Fruit fly (Drosophila melanogaster) whole organism, wandering third instar larva: ENCODE results near the gene CG4783.

ENCODE experiments used
- Abd-B ChIP-seq: fragments of >200 bp; optimal IDR thresholded peaks from 2 replicates; lab custom pipeline; 2017; ENCODE audit warnings: missing biosample characterization, missing genetic modification characterization
- CG32264 ChIP-seq: fragments of 200-800 bp; sonication (Bioruptor generic); optimal IDR thresholded peaks from 2 replicates; lab custom pipeline; 2016; ENCODE audit warnings: missing biosample characterization, missing genetic modification characterization
- CG9705 ChIP-seq: fragments of 200-800 bp; sonication (Bioruptor generic); optimal IDR thresholded peaks from 2 replicates; lab custom pipeline; 2018; ENCODE audit warnings: missing biosample characterization, mild to moderate bottlenecking, missing genetic modification characterization
- CrebA ChIP-seq: fragments of 200-800 bp; sonication (Bioruptor generic); optimal IDR thresholded peaks from 2 replicates; lab custom pipeline; 2016; ENCODE audit warnings: missing biosample characterization, mild to moderate bottlenecking, missing genetic modification characterization, borderline replicate concordance
- Dfd ChIP-seq: fragments of >200 bp; optimal IDR thresholded peaks from 2 replicates; lab custom pipeline; 2017; ENCODE audit warnings: missing biosample characterization, missing genetic modification characterization
- Dif ChIP-seq: fragments of 200-275, 200-300 bp; sonication (Bioruptor generic); optimal IDR thresholded peaks from 2 replicates; lab custom pipeline; 2018; ENCODE audit warnings: missing biosample characterization, missing genetic modification characterization; ENCODE audit not compliant: partially characterized antibody
- GATAd ChIP-seq: sonication (Bioruptor generic); optimal IDR thresholded peaks from 2 replicates; lab custom pipeline; 2016; ENCODE audit warnings: missing biosample characterization, missing genetic modification characterization
- HLH106 ChIP-seq: fragments of 200-800 bp; optimal IDR thresholded peaks from 3 replicates; lab custom pipeline; 2019; ENCODE audit warnings: missing biosample characterization, mild to moderate bottlenecking, missing genetic modification characterization, moderate library complexity
- Hnf4 ChIP-seq: fragments of 200-800 bp; sonication (Bioruptor generic); optimal IDR thresholded peaks from 2 replicates; lab custom pipeline; 2016; ENCODE audit warnings: missing biosample characterization, mild to moderate bottlenecking, missing genetic modification characterization
- Hr78 ChIP-seq: fragments of >200 bp; optimal IDR thresholded peaks from 2 replicates; lab custom pipeline; 2017; ENCODE audit warnings: missing biosample characterization, missing genetic modification characterization
- Hr83 ChIP-seq: fragments of 200-300 bp; sonication (Bioruptor generic); optimal IDR thresholded peaks from 2 replicates; lab custom pipeline; 2016; ENCODE audit warnings: missing biosample characterization, mild to moderate bottlenecking, missing genetic modification characterization, moderate library complexity; ENCODE audit not compliant: poor library complexity, severe bottlenecking
- Jra ChIP-seq: sonication (Bioruptor generic); optimal IDR thresholded peaks from 2 replicates; lab custom pipeline; 2016; ENCODE audit warnings: missing biosample characterization, missing genetic modification characterization
- Mio ChIP-seq: sonication (Bioruptor generic); optimal IDR thresholded peaks from 2 replicates; lab custom pipeline; 2016; ENCODE audit warnings: missing biosample characterization, missing genetic modification characterization
- Myc ChIP-seq: fragments of >200 bp; optimal IDR thresholded peaks from 2 replicates; lab custom pipeline; 2017
- N ChIP-seq: fragments of >200 bp; optimal IDR thresholded peaks from 2 replicates; lab custom pipeline; 2018; ENCODE audit warnings: missing biosample characterization, missing external identifiers, missing genetic modification characterization
- OdsH ChIP-seq: fragments of 200-800 bp; sonication (Bioruptor generic); optimal IDR thresholded peaks from 2 replicates; lab custom pipeline; 2016; ENCODE audit warnings: missing biosample characterization, mild to moderate bottlenecking, missing genetic modification characterization
- Rel ChIP-seq, 2 experiments: fragments of 200-800 bp; sonication (Bioruptor generic) in 1 of 2; optimal IDR thresholded peaks; 2 replicates in 1 of 2; 3 replicates in 1 of 2; lab custom pipeline; 2016 to 2019; ENCODE audit warnings: mild to moderate bottlenecking in 2 of 2, missing biosample characterization in 2 of 2, missing genetic modification characterization in 2 of 2, moderate library complexity in 1 of 2
- Sp1 ChIP-seq: fragments of 200-800 bp; sonication (Bioruptor generic); optimal IDR thresholded peaks from 3 replicates; lab custom pipeline; 2019; ENCODE audit warnings: missing biosample characterization, mild to moderate bottlenecking, missing genetic modification characterization, moderate library complexity
- Vsx2 ChIP-seq: fragments of 200-300, 225-300 bp; sonication (Bioruptor generic); optimal IDR thresholded peaks from 2 replicates; lab custom pipeline; 2018; ENCODE audit warnings: missing biosample characterization, missing genetic modification characterization; ENCODE audit not compliant: partially characterized antibody
- br ChIP-seq: fragments of 200-800 bp; sonication (Bioruptor generic); optimal IDR thresholded peaks from 2 replicates; lab custom pipeline; 2016; ENCODE audit warnings: missing biosample characterization, missing genetic modification characterization
- brk ChIP-seq: fragments of 200-800 bp; sonication (Bioruptor generic); optimal IDR thresholded peaks from 2 replicates; lab custom pipeline; 2016; ENCODE audit warnings: missing biosample characterization, mild to moderate bottlenecking, missing genetic modification characterization
- dl ChIP-seq, 2 experiments: fragments of 175-275, 200-275 bp in 1 of 2; fragments of 200-275 bp in 1 of 2; sonication (Bioruptor generic); optimal IDR thresholded peaks; lab custom pipeline; 2018; ENCODE audit warnings: mild to moderate bottlenecking in 2 of 2, missing biosample characterization in 2 of 2, missing genetic modification characterization in 2 of 2, moderate library complexity in 2 of 2; ENCODE audit not compliant: partially characterized antibody in 2 of 2, insufficient read depth in 1 of 2
- dmrt93B ChIP-seq: fragments of 200-800 bp; sonication (Bioruptor generic); optimal IDR thresholded peaks from 2 replicates; lab custom pipeline; 2018; ENCODE audit warnings: missing biosample characterization, mild to moderate bottlenecking, missing genetic modification characterization
- dsf ChIP-seq: sonication (Bioruptor generic); optimal IDR thresholded peaks from 2 replicates; lab custom pipeline; 2016; ENCODE audit warnings: missing biosample characterization, missing genetic modification characterization, borderline replicate concordance
- ey ChIP-seq: fragments of 200-800 bp; sonication (Bioruptor generic); optimal IDR thresholded peaks from 2 replicates; lab custom pipeline; 2016; ENCODE audit warnings: missing biosample characterization, missing genetic modification characterization
- foxo ChIP-seq, 2 experiments: fragments of 200-800 bp; sonication (Bioruptor generic); optimal IDR thresholded peaks; 2 replicates in 1 of 2; 3 replicates in 1 of 2; lab custom pipeline; 2016 to 2017; ENCODE audit warnings: missing biosample characterization in 2 of 2, missing genetic modification characterization in 2 of 2
- fru ChIP-seq: fragments of 200-800 bp; sonication (Bioruptor generic); optimal IDR thresholded peaks from 3 replicates; lab custom pipeline; 2016; ENCODE audit warnings: missing biosample characterization, mild to moderate bottlenecking, missing genetic modification characterization
- h ChIP-seq: fragments of 200-800 bp; sonication (Bioruptor generic); optimal IDR thresholded peaks from 3 replicates; lab custom pipeline; 2016; ENCODE audit warnings: missing biosample characterization, mild to moderate bottlenecking, missing genetic modification characterization
- jim ChIP-seq: fragments of 175-275, 200-325 bp; sonication (Bioruptor generic); optimal IDR thresholded peaks from 2 replicates; lab custom pipeline; 2016; ENCODE audit warnings: missing biosample characterization, mild to moderate bottlenecking, missing genetic modification characterization
- lola ChIP-seq: fragments of >200 bp; optimal IDR thresholded peaks from 2 replicates; lab custom pipeline; 2017; ENCODE audit warnings: missing biosample characterization, missing genetic modification characterization
- pan ChIP-seq: fragments of >200 bp; optimal IDR thresholded peaks from 2 replicates; lab custom pipeline; 2017
- psq ChIP-seq: fragments of 200-800 bp; sonication (Bioruptor generic); optimal IDR thresholded peaks from 3 replicates; lab custom pipeline; 2017; ENCODE audit warnings: missing biosample characterization, mild to moderate bottlenecking, missing genetic modification characterization, moderate library complexity
- rgr ChIP-seq: fragments of 200-800 bp; sonication (Bioruptor generic); optimal IDR thresholded peaks from 3 replicates; lab custom pipeline; 2016; ENCODE audit warnings: missing biosample characterization, mild to moderate bottlenecking, missing genetic modification characterization
- sage ChIP-seq: fragments of 200-800 bp; sonication (Bioruptor generic); optimal IDR thresholded peaks from 2 replicates; lab custom pipeline; 2016; ENCODE audit warnings: missing biosample characterization, mild to moderate bottlenecking, missing genetic modification characterization
- sv ChIP-seq: fragments of 200-800 bp; sonication (Bioruptor generic); optimal IDR thresholded peaks from 3 replicates; lab custom pipeline; 2016; ENCODE audit warnings: missing biosample characterization, missing genetic modification characterization
- tai ChIP-seq: sonication (Bioruptor generic); optimal IDR thresholded peaks from 2 replicates; lab custom pipeline; 2016; ENCODE audit warnings: missing biosample characterization, missing genetic modification characterization
- usp ChIP-seq: fragments of >200 bp; optimal IDR thresholded peaks from 2 replicates; lab custom pipeline; 2017; ENCODE audit warnings: missing biosample characterization, missing genetic modification characterization
- woc ChIP-seq: sonication (Bioruptor generic); optimal IDR thresholded peaks from 2 replicates; lab custom pipeline; 2016; ENCODE audit warnings: missing biosample characterization, mild to moderate bottlenecking, missing genetic modification characterization

The CG4783 gene

DNA sequence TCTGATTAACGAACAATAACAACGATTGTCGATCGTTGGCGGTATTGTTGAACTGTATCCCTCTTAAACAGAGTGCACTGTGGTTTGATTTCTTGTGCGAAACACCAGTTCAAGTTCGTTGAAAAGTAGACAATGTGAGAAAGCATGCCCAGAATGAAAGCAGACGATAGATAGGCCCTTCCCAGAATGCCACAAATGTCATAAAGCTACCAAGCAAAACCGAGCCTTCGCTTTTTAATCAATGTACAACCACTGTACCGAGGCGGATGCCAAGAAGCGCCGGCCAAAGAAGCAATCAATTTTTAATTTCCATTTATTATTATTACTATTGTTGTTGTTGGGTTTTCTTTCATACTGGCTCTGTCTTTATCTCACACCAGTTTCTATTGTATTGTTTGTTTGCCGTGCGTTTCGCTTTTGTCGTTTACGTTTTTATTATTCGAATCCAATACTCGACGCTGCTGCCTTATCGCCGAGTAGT, 39.3 kb upstream of the CG4783 start:
- TF ChIP-seq tai (no peak), Hr78 (GFP tag; lab: Kevin White, UChicago) (no peak), Sp1 (peak; percentile 39), lola (GFP tag; lab: Kevin White, UChicago) (no peak), CG9705 (no peak), pan (lab: Kevin White, UChicago) (no peak), dmrt93B (GFP tag; lab: Kevin White, UChicago) (peak; percentile 44), HLH106 (tag; lab: Kevin White, UChicago) (peak; percentile 40), Rel (GFP tag; optimal IDR thresholded peaks at IDR 0.05; lab: Kevin White, UChicago) (peak; percentile 17), Rel (tag; optimal IDR thresholded peaks at IDR 0.05; lab: Kevin White, UChicago) (no peak), usp (no peak), Dfd (GFP tag; lab: Kevin White, UChicago) (no peak), Hr83 (GFP tag; lab: Kevin White, UChicago) (peak; percentile 45), psq (peak; percentile 69), Abd-B (GFP tag; lab: Kevin White, UChicago) (no peak), brk (peak; percentile 75), sage (GFP tag; lab: Kevin White, UChicago) (peak; percentile 40), N (GFP tag; lab: Kevin White, UChicago) (no peak), Mio (GFP tag; lab: Kevin White, UChicago) (no peak), CrebA (GFP tag; lab: Kevin White, UChicago) (no peak), dsf (GFP tag; lab: Kevin White, UChicago) (peak; percentile 23), h (GFP tag; lab: Kevin White, UChicago) (peak; percentile 88), br (peak; percentile 88), ey (GFP tag; lab: Kevin White, UChicago) (peak; percentile 83), dl (GFP tag; optimal IDR thresholded peaks at IDR 0.05; lab: Kevin White, UChicago; ENCODE audit: insufficient read depth in 1 of 2, partially characterized antibody in 2 of 2) (no peak), foxo (GFP tag; optimal IDR thresholded peaks at IDR 0.05; lab: Kevin White, UChicago) (peak; percentile 5 to 85), OdsH (GFP tag; lab: Kevin White, UChicago) (peak; percentile 82), jim (no peak), CG32264 (GFP tag; lab: Kevin White, UChicago) (peak; percentile 64), Vsx2 (GFP tag; lab: Kevin White, UChicago) (no peak), Dif (GFP tag; lab: Kevin White, UChicago) (no peak), sv (GFP tag; lab: Kevin White, UChicago) (peak; percentile 77), woc (peak; percentile 41), GATAd (GFP tag; lab: Kevin White, UChicago) (no peak), Jra (GFP tag; lab: Kevin White, UChicago) (peak; percentile 56), Hnf4 (GFP tag; lab: Kevin White, UChicago) (peak; percentile 80), Myc (lab: Kevin White, UChicago) (no peak), rgr (peak; percentile 87), fru (GFP tag; lab: Kevin White, UChicago) (peak; percentile 69)

- no peak for TF ChIP-seq fru (GFP tag; lab: Kevin White, UChicago)
- TF ChIP-seq psq, result no peak
- TF ChIP-seq, all 38 proteins: peak for 0
Measured at dm6 chr3R:19909541-19910182, 38.6 kb upstream of the CG4783 start.
